Worm (Caenorhabditis elegans) whole organism, L3 larva: ENCODE data around the gene K06A9.1.

ENCODE experiments used
- fkh-10 ChIP-seq: sonication (generic microtip); optimal IDR thresholded peaks from 2 replicates; lab custom pipeline; 2017; ENCODE audit warnings: missing biosample characterization, missing genetic modification reagents, missing genetic modification characterization
- mdl-1 ChIP-seq: fragments of 150-350 bp; optimal IDR thresholded peaks from 2 replicates; lab custom pipeline; 2014; ENCODE audit warnings: missing biosample characterization, missing genetic modification characterization

ce11 chrX:1535261-1535660, 12.0 kb upstream of the K06A9.1 start, which contains the start of gene K06A9.3:
- TF ChIP-seq mdl-1 (tag; lab: Kevin White, UChicago) (no peak), fkh-10 (no peak)
